Worm (Caenorhabditis elegans): ENCODE results near the gene chc-1.

- TF ChIP-seq lin-13 (GFP tag; optimal IDR thresholded peaks at IDR 0.05) (no peak), crh-2 (tag; optimal IDR thresholded peaks at IDR 0.05) (no peak), nhr-25 (tag; optimal IDR thresholded peaks at IDR 0.05) (no peak)
Observed at ce11 chrIII:10231641-10232040, 28.0 kb downstream of the chc-1 start.
